Fruit fly (Drosophila melanogaster): Measurements from ENCODE around the gene cdi.
A peak's percentile ranks its signal among the peaks of the same experiment; 100 is the strongest.

Gene cdi

DNA sequence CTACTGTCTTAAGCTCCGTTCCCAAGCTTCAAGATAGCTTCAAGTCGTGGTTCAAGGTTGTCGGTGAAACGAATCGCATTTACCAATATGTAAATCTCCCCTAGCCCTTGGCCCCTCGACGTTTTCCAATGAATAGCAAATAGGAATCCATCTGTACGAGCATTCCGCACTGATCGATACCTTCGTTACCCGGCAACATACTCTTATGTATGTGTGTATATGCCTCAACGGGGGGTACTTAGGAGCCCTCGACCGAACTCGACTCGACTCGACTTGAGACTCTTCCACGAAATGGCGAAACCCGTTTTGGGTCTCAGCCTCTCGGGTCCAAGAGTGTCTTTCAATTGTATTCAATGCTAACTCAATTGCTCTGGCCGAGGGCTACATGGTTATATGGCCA, 92.4 kb downstream of the cdi start:
- TF ChIP-seq psq (optimal IDR thresholded peaks at IDR 0.05) (no peak), Dll (optimal IDR thresholded peaks at IDR 0.05) (no peak), pan (optimal IDR thresholded peaks at IDR 0.05) (no peak), CG8478 (optimal IDR thresholded peaks at IDR 0.05) (no peak)

DNA sequence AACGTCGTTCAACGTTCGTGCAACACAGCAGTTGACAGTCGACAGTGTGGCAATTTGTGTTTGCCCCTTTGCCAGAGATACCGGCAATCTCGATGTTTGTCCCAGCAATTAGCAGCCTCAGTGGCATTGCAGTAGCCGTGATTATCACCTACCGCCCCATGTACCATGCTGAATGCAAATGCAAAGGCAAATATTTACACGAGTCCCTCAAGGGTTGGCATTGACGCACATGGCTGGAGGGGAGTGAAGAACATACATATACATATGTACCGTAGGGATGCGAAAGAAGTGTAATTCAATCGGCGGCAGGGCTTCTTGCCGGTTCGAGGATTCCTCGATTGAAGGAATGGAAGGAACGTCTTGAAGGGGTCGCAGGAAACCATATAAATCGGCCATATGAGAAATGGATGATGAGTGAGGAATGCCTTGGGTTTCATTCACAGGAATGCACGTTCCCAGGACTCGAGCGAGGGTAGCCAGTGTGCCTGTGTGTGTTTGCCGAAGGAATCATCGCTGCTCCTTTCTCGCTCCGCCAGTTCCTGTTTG, 94.1 kb downstream of the cdi start:
- no peak for TF ChIP-seq EcR (GFP tag; optimal IDR thresholded peaks at IDR 0.05)
- TF ChIP-seq Dll (optimal IDR thresholded peaks at IDR 0.05), result no peak
- TF ChIP-seq psq (optimal IDR thresholded peaks at IDR 0.05), result no peak
- no peak for TF ChIP-seq pan (optimal IDR thresholded peaks at IDR 0.05)
- TF ChIP-seq CG8478 (optimal IDR thresholded peaks at IDR 0.05), result no peak
- TF ChIP-seq usp (GFP tag; optimal IDR thresholded peaks at IDR 0.05), result no peak

DNA sequence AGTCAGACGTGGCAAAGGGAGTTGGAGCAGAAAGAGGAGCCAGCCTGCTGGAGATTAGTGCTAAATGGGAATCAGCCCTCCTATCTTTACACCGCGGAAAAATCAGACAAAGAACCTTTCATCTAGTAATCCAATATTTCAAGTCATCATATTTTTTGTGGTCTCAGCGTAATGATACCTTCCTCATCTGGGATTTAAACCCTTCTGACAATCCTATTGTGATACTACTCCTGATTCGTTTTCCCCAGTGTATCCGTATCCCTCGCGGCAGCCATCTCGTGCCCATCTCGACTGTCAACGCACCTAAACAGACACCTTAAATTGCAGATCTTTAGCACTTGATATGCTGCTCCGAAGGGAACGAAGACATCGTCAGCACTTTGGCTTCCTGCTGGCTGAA, 95.7 kb downstream of the cdi start:
- no peak for TF ChIP-seq Dll (optimal IDR thresholded peaks at IDR 0.05)
- TF ChIP-seq usp (GFP tag; optimal IDR thresholded peaks at IDR 0.05), result no peak
- TF ChIP-seq EcR (GFP tag; optimal IDR thresholded peaks at IDR 0.05), result no peak
- no peak for TF ChIP-seq psq (optimal IDR thresholded peaks at IDR 0.05)
- TF ChIP-seq pan (optimal IDR thresholded peaks at IDR 0.05), result no peak
- TF ChIP-seq CG8478 (optimal IDR thresholded peaks at IDR 0.05), result no peak

DNA sequence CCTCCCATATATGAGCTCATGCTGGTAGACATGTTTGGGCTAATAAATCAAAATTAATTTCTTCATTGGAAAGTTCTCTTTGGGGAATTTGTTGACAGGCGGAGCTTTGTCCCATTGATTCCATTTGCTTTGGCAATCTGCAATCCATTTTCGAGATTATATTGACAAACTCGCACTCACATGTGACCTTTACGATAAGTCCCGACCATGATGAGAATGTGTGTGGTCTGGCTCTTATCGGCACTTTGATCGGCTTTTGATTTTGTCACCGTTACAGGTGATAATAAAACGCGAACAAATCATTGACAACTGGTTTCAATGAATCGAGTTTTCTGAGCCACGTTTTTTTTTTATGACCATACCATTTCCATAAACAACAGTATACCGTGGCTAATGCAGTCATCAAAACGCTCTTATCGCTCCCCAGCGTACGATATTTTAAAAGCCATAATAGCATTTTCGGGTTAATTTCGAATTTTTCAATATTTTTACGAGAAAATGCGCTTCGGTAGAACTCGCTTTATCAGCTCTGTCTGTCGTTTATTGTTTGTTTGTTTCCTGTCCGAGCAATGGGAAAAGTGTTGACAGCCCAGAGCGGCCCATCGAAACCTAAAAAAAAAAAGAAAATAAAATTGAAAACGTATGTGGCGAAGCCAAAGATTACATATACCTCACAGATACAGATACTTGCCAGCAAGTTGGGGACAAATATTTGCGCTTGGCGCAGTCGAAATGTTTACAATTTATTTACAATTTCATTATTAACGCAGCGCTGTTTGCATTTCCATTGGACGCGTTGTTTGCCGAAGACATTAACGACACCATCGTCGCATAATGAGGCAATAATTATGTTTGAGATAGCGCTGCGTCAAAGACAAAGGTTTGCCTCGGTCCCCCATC, 96.4 kb downstream of the cdi start:
- no peak for TF ChIP-seq pan (optimal IDR thresholded peaks at IDR 0.05)
- no peak for TF ChIP-seq EcR (GFP tag; optimal IDR thresholded peaks at IDR 0.05)
- no peak for TF ChIP-seq Dll (optimal IDR thresholded peaks at IDR 0.05)
- TF ChIP-seq usp (GFP tag; optimal IDR thresholded peaks at IDR 0.05), result no peak
- no peak for TF ChIP-seq psq (optimal IDR thresholded peaks at IDR 0.05)
- TF ChIP-seq CG8478 (optimal IDR thresholded peaks at IDR 0.05), result no peak

DNA sequence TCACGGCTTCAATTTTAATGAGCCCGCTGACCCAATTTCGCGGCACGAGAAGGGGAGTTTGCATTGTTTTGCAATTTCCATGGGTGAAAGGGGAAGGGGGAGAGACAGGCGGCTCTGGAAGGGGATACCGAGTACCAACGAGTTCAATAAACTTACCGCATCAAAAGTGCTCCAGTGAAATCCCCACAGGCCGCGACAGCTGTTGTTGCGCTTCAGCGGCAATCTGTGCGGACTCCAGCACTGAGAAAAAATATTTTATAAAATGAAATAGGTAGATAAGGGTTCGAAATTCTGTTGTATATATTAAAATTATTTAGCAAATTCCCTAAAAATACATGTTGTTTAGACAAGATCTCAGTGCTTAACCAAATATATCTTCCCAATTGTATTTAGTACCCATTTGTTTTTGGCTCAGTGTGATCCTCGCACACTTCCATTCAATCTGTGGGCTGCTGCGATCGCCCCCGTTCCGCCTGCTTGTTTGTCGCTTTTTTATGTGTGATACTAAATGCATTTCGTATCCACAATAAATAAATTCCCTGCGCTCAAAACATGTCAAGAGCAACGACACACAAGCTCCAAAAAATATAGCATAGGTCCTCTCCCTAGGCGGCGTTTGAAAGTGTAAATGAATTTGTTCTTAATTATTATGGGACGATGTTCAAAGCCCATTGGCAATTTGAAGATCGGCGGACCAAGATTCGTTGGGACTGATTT, 98.4 kb downstream of the cdi start:
- TF ChIP-seq EcR (GFP tag; optimal IDR thresholded peaks at IDR 0.05) (peak; percentile 67 to 71), usp (GFP tag; optimal IDR thresholded peaks at IDR 0.05) (no peak)

Data from whole organism.